Fruit fly (Drosophila melanogaster) whole organism, prepupa: ENCODE measurements around the gene CG33095.

Experiments used
- CG10631 ChIP-seq: fragments of 200-800 bp; sonication (Bioruptor generic); optimal IDR thresholded peaks from 2 replicates; lab custom pipeline; 2016; ENCODE audit warnings: missing biosample characterization, missing genetic modification characterization
- CG11294 ChIP-seq: fragments of 200-800 bp; sonication (Bioruptor generic); IDR thresholded peaks from 2 replicates; pipeline ENCODE4 v1.3.6; 2022; ENCODE audit warnings: missing biosample characterization, missing genetic modification characterization
- CG11762 ChIP-seq: fragments of 200-800 bp; sonication (Bioruptor generic); optimal IDR thresholded peaks from 3 replicates; lab custom pipeline; 2016; ENCODE audit warnings: missing biosample characterization, missing genetic modification characterization; ENCODE audit not compliant: insufficient read depth
- CG11902 ChIP-seq: fragments of 200-800 bp; sonication (Bioruptor generic); optimal IDR thresholded peaks from 3 replicates; lab custom pipeline; 2016; ENCODE audit warnings: missing biosample characterization, missing genetic modification characterization
- CG15336 ChIP-seq: fragments of 200-800 bp; sonication (Bioruptor generic); IDR thresholded peaks from 2 replicates; pipeline ENCODE4 v1.3.6; 2022; ENCODE audit warnings: missing biosample characterization, missing genetic modification characterization
- CG1621 ChIP-seq: fragments of 200-800 bp; sonication (Bioruptor generic); optimal IDR thresholded peaks from 3 replicates; lab custom pipeline; 2018; ENCODE audit warnings: missing biosample characterization, mild to moderate bottlenecking, missing genetic modification characterization
- CG16779 ChIP-seq: fragments of 200-800 bp; sonication (Bioruptor generic); optimal IDR thresholded peaks from 3 replicates; lab custom pipeline; 2017; ENCODE audit warnings: missing biosample characterization, mild to moderate bottlenecking, missing genetic modification characterization
- CG3032 ChIP-seq: fragments of 200-800 bp; optimal IDR thresholded peaks from 2 replicates; lab custom pipeline; 2019; ENCODE audit warnings: missing biosample characterization, mild to moderate bottlenecking, missing genetic modification characterization, moderate library complexity
- CG31627 ChIP-seq: fragments of 200-800 bp; sonication (Bioruptor generic); optimal IDR thresholded peaks from 3 replicates; lab custom pipeline; 2016; ENCODE audit warnings: missing biosample characterization, missing genetic modification characterization
- CG32006 ChIP-seq: fragments of 200-800 bp; sonication (Bioruptor generic); optimal IDR thresholded peaks from 3 replicates; lab custom pipeline; 2017; ENCODE audit warnings: missing biosample characterization, mild to moderate bottlenecking, missing genetic modification characterization
- CG34406 ChIP-seq: fragments of 200-800 bp; sonication (Bioruptor generic); optimal IDR thresholded peaks from 3 replicates; lab custom pipeline; 2016; ENCODE audit warnings: missing biosample characterization, missing genetic modification characterization
- CG4318 ChIP-seq: fragments of 200-800 bp; sonication (Bioruptor generic); optimal IDR thresholded peaks from 3 replicates; lab custom pipeline; 2017; ENCODE audit warnings: missing biosample characterization, mild to moderate bottlenecking, missing genetic modification characterization
- CG6163 ChIP-seq: fragments of 200-800 bp; sonication (Bioruptor generic); IDR thresholded peaks from 3 replicates; pipeline ENCODE4 v1.3.6; 2022; ENCODE audit warnings: missing biosample characterization, missing genetic modification characterization
- CG6276 ChIP-seq: fragments of 200-800 bp; sonication (Bioruptor generic); optimal IDR thresholded peaks from 2 replicates; lab custom pipeline; 2017; ENCODE audit warnings: missing biosample characterization, mild to moderate bottlenecking, missing genetic modification characterization
- CG6792 ChIP-seq: fragments of 200-800 bp; sonication (Bioruptor generic); optimal IDR thresholded peaks from 3 replicates; lab custom pipeline; 2016; ENCODE audit warnings: missing biosample characterization, missing genetic modification characterization
- CG6854 ChIP-seq: fragments of 200-800 bp; sonication (Bioruptor generic); optimal IDR thresholded peaks from 2 replicates; lab custom pipeline; 2017; ENCODE audit warnings: missing biosample characterization, mild to moderate bottlenecking, missing genetic modification characterization
- CG7368 ChIP-seq: fragments of 200-800 bp; sonication (Bioruptor generic); optimal IDR thresholded peaks from 3 replicates; lab custom pipeline; 2016; ENCODE audit warnings: missing biosample characterization, missing genetic modification characterization
- CG8119 ChIP-seq: fragments of 200-800 bp; sonication (Bioruptor generic); IDR thresholded peaks from 3 replicates; pipeline ENCODE4 v1.3.6; 2022; ENCODE audit warnings: missing biosample characterization, missing genetic modification characterization
- CG8319 ChIP-seq: fragments of 200-800 bp; sonication (Bioruptor generic); optimal IDR thresholded peaks from 3 replicates; lab custom pipeline; 2016; ENCODE audit warnings: missing biosample characterization, missing genetic modification characterization
- CG8632 ChIP-seq: fragments of 200-800 bp; sonication (Bioruptor generic); optimal IDR thresholded peaks from 3 replicates; lab custom pipeline; 2016; ENCODE audit warnings: missing biosample characterization, missing genetic modification characterization
- CG9139 ChIP-seq: fragments of 200-800 bp; sonication (Bioruptor generic); optimal IDR thresholded peaks from 3 replicates; lab custom pipeline; 2017; ENCODE audit warnings: missing biosample characterization, mild to moderate bottlenecking, missing genetic modification characterization
- Eip75B ChIP-seq: fragments of 200-800 bp; sonication (Bioruptor generic); optimal IDR thresholded peaks from 3 replicates; lab custom pipeline; 2016; ENCODE audit warnings: missing biosample characterization, missing genetic modification characterization
- Eip78C ChIP-seq: fragments of 200-800 bp; sonication (Bioruptor generic); peaks from one replicate; lab custom pipeline; 2016; ENCODE audit warnings: missing biosample characterization, missing genetic modification characterization
- Eip93F ChIP-seq: fragments of 200-800 bp; sonication (Bioruptor generic); optimal IDR thresholded peaks from 2 replicates; lab custom pipeline; 2016; ENCODE audit warnings: missing biosample characterization, mild to moderate bottlenecking, missing genetic modification characterization
- Gug ChIP-seq: fragments of 200-800 bp; sonication (Bioruptor generic); IDR thresholded peaks from 2 replicates; pipeline ENCODE4 v1.3.6; 2022; ENCODE audit warnings: missing biosample characterization, missing genetic modification characterization
- Hr38 ChIP-seq: sonication (Bioruptor generic); optimal IDR thresholded peaks from 2 replicates; lab custom pipeline; 2016; ENCODE audit warnings: missing biosample characterization, missing genetic modification characterization
- Hr4 ChIP-seq: fragments of 200-800 bp; sonication (Bioruptor generic); optimal IDR thresholded peaks from 3 replicates; lab custom pipeline; 2016; ENCODE audit warnings: missing biosample characterization, missing genetic modification characterization
- Lpt ChIP-seq: fragments of 200-800 bp; sonication (Bioruptor generic); optimal IDR thresholded peaks from 3 replicates; lab custom pipeline; 2016; ENCODE audit warnings: missing biosample characterization, missing genetic modification characterization
- OdsH ChIP-seq: fragments of 200-800 bp; sonication (Bioruptor generic); optimal IDR thresholded peaks from 3 replicates; lab custom pipeline; 2016; ENCODE audit warnings: missing biosample characterization, missing genetic modification characterization
- Sox14 ChIP-seq: fragments of 200-800 bp; sonication (Bioruptor generic); optimal IDR thresholded peaks from 3 replicates; lab custom pipeline; 2016; ENCODE audit warnings: missing biosample characterization, missing genetic modification characterization
- Sox15 ChIP-seq: fragments of 200-800 bp; sonication (Bioruptor generic); optimal IDR thresholded peaks from 3 replicates; lab custom pipeline; 2016; ENCODE audit warnings: missing biosample characterization, missing genetic modification characterization
- achi ChIP-seq: fragments of 200-800 bp; sonication (Bioruptor generic); optimal IDR thresholded peaks from 3 replicates; lab custom pipeline; 2016; ENCODE audit warnings: missing biosample characterization, missing genetic modification characterization
- cyc ChIP-seq: fragments of 200-800 bp; sonication (Bioruptor generic); optimal IDR thresholded peaks from 3 replicates; lab custom pipeline; 2016; ENCODE audit warnings: missing biosample characterization, missing genetic modification characterization
- dac ChIP-seq: fragments of 200-800 bp; sonication (Bioruptor generic); optimal IDR thresholded peaks from 2 replicates; lab custom pipeline; 2017; ENCODE audit warnings: missing biosample characterization, mild to moderate bottlenecking, missing genetic modification characterization
- eg ChIP-seq: fragments of 200-800 bp; sonication (Bioruptor generic); IDR thresholded peaks from 3 replicates; pipeline ENCODE4 v1.3.6; 2022; ENCODE audit warnings: missing biosample characterization, missing genetic modification characterization
- fd59A ChIP-seq: fragments of 200-800 bp; sonication (Bioruptor generic); optimal IDR thresholded peaks from 2 replicates; lab custom pipeline; 2017; ENCODE audit warnings: missing biosample characterization, mild to moderate bottlenecking, missing genetic modification characterization, missing genetic modification reagents
- fd85E ChIP-seq: fragments of 200-800 bp; sonication (Bioruptor generic); optimal IDR thresholded peaks from 3 replicates; lab custom pipeline; 2016; ENCODE audit warnings: missing biosample characterization, missing genetic modification characterization
- fkh ChIP-seq: fragments of 200-800 bp; sonication (Bioruptor generic); optimal IDR thresholded peaks from 3 replicates; lab custom pipeline; 2017; ENCODE audit warnings: missing biosample characterization, mild to moderate bottlenecking, missing genetic modification characterization, moderate library complexity
- lz ChIP-seq: fragments of 200-800 bp; sonication (Bioruptor generic); optimal IDR thresholded peaks from 3 replicates; lab custom pipeline; 2016; ENCODE audit warnings: missing biosample characterization, missing genetic modification characterization
- net ChIP-seq: fragments of 200-800 bp; sonication (Bioruptor generic); optimal IDR thresholded peaks from 3 replicates; lab custom pipeline; 2016; ENCODE audit warnings: missing biosample characterization, missing genetic modification characterization
- pdm3 ChIP-seq: fragments of 200-800 bp; sonication (Bioruptor generic); optimal IDR thresholded peaks from 3 replicates; lab custom pipeline; 2016; ENCODE audit warnings: missing biosample characterization, missing genetic modification characterization
- salr ChIP-seq, 2 experiments: fragments of 200-800 bp; sonication (Bioruptor generic); optimal IDR thresholded peaks; 3 replicates each; lab custom pipeline; 2016 to 2018; ENCODE audit warnings: missing biosample characterization in 2 of 2, missing genetic modification characterization in 2 of 2, mild to moderate bottlenecking in 1 of 2
- ss ChIP-seq, 2 experiments: fragments of 200-800 bp; sonication (Bioruptor generic); optimal IDR thresholded peaks; 2 replicates in 1 of 2; 3 replicates in 1 of 2; lab custom pipeline; 2017 to 2018; ENCODE audit warnings: mild to moderate bottlenecking in 2 of 2, missing biosample characterization in 2 of 2, missing genetic modification characterization in 2 of 2, moderate library complexity in 1 of 2
- svp ChIP-seq: fragments of 200-800 bp; sonication (Bioruptor generic); peaks from one replicate; lab custom pipeline; 2016; ENCODE audit warnings: missing biosample characterization, missing genetic modification characterization
- topi ChIP-seq: fragments of 200-800 bp; sonication (Bioruptor generic); optimal IDR thresholded peaks from 3 replicates; lab custom pipeline; 2016; ENCODE audit warnings: missing biosample characterization, missing genetic modification characterization

CG33095 gene

DNA sequence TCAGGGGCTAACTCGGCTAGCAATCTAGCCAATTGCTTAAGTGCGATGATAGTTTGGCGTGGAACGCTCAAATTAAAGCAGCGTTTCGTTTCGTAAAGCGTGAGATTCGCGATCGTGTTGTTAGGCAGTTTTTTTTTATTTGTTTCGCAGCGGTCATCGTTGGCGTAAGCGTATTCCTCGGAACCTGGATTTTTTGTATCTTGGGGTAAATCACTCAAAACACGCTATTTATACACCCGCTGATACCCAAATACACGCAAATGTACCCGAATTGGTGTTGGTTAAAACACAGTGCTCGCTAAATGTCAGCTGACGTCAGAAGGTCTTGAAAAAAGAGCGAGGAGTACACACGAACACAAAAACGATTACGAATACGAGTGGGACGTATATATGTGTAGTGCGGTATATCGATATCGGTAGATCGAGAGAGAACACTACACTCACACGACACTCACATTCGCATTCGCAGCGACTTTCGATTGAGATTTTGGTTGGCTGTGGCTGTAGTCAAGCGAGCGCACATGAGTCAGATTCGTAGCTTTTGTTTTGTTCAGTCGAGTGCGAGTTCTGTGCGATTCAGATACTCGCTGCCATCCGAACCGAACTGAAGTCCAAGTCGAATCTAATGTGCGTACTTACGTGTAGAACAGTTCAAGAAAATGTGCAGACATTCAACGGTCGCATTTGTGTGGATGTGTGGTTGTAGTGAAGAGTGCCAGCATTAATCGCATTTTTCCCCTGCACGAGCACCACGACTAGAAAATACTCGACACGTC lies 47.5 kb upstream of the CG33095 start (continued):
- TF ChIP-seq svp (GFP tag; lab: Kevin White, UChicago) = no peak
- no peak for TF ChIP-seq dac (GFP tag; lab: Kevin White, UChicago)
- no peak for TF ChIP-seq eg
- no peak for TF ChIP-seq pdm3 (GFP tag; lab: Kevin White, UChicago)
- no peak for TF ChIP-seq CG9139 (GFP tag; lab: Kevin White, UChicago)
- no peak for TF ChIP-seq CG10631 (GFP tag; lab: Kevin White, UChicago)
- no peak for TF ChIP-seq CG11762 (GFP tag; lab: Kevin White, UChicago)
- peak; percentile 79 for TF ChIP-seq fd85E (GFP tag; lab: Kevin White, UChicago)
- TF ChIP-seq CG6792 = no peak
- no peak for TF ChIP-seq Hr38 (GFP tag; lab: Kevin White, UChicago)
- no peak for TF ChIP-seq CG16779 (tag; lab: Kevin White, UChicago)
- TF ChIP-seq ss (GFP tag; optimal IDR thresholded peaks at IDR 0.05; lab: Kevin White, UChicago) = peak; percentile 71 to 75
- TF ChIP-seq cyc (GFP tag; lab: Kevin White, UChicago) = no peak
- peak; percentile 5 for TF ChIP-seq CG7368
- no peak for TF ChIP-seq CG3032 (tag; lab: Kevin White, UChicago)
- no peak for TF ChIP-seq Sox15
- no peak for TF ChIP-seq net (GFP tag; lab: Kevin White, UChicago)
- peak; percentile 47 for TF ChIP-seq Sox14 (GFP tag; lab: Kevin White, UChicago)
- peak; percentile 69 for TF ChIP-seq Lpt (GFP tag; lab: Kevin White, UChicago)
- TF ChIP-seq CG8632 = no peak
- peak; percentile 16 for TF ChIP-seq Eip75B (GFP tag; lab: Kevin White, UChicago)
- TF ChIP-seq CG11902 (GFP tag; lab: Kevin White, UChicago) = no peak
- peak; percentile 66 for TF ChIP-seq CG6854
- no peak for TF ChIP-seq fd59A
- TF ChIP-seq, all 60 proteins: peak for 21

DNA sequence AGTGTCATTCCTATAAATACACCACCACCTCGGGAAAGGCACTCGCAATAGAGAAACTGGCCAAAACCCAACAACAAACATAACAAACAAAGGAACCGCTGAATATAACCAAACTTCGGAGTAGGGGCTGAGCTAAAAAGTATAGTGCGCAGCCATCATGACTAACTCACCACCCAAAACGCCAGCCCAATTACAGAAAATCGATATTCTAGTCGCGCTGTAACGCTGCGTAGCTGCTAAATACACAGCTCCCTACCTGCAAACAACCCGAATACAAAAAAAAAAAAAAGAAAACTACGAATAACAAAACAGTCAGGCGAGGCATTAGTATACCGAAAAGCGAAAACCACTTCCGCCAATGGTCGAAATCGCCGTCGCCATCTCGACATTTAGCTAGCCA lies 46.8 kb upstream of the CG33095 start:
- no peak for TF ChIP-seq CG8319 (GFP tag; lab: Kevin White, UChicago)
- TF ChIP-seq CG3032 (tag; lab: Kevin White, UChicago) = no peak
- TF ChIP-seq fkh (GFP tag; lab: Kevin White, UChicago) = peak; percentile 0
- TF ChIP-seq CG15336 (GFP tag; lab: Robert Waterston, UW) = no peak
- no peak for TF ChIP-seq Lpt (GFP tag; lab: Kevin White, UChicago)

DNA sequence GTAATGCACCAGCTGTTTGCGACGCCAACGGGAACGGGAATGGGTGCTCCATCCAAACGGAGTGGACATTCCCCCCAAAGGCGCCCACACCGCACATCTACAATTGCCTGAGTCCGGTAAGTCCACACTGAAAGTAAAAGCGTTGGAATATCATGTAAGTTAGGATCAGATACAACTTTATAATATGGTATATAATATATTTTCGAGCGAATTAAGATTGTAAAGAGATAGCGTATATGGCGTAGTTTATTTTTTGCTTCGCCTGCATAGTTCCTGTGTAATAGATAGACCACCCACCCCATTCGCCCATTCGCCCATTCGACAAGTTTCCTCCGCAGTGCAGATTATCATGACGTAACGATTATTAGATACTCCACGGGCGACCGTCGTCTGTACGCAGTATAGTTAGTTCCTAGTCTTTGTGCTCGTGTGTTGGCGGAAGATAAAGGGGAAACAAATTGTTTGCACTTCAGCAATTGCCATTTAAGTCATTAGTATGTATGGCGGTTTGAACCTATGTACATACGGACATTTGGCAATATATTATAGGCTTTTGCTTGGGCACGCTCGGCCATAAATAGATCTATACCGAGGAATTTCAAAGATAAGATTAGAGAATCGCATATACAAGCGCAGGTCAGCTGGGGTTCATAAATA lies 45.9 kb upstream of the CG33095 start:
- TF ChIP-seq Sox14 (GFP tag; lab: Kevin White, UChicago) (peak; percentile 31), CG32006 (GFP tag; lab: Kevin White, UChicago) (no peak), dac (GFP tag; lab: Kevin White, UChicago) (peak; percentile 4), salr (GFP tag; optimal IDR thresholded peaks at IDR 0.05; lab: Kevin White, UChicago) (peak in 1 of 2 experiments; percentile 39), OdsH (GFP tag; lab: Kevin White, UChicago) (peak; percentile 48), Eip78C (GFP tag; lab: Kevin White, UChicago) (peak; percentile 81), CG31627 (GFP tag; lab: Kevin White, UChicago) (no peak), lz (GFP tag; lab: Kevin White, UChicago) (no peak), CG4318 (no peak), CG6276 (GFP tag; lab: Kevin White, UChicago) (peak; percentile 68), Gug (GFP tag; lab: Robert Waterston, UW) (no peak), achi (GFP tag; lab: Kevin White, UChicago) (peak; percentile 30), CG11294 (peak; percentile 7; the same call in 1 of the 2 replicates), CG15336 (GFP tag; lab: Robert Waterston, UW) (peak; percentile 86), CG16779 (tag; lab: Kevin White, UChicago) (peak; percentile 25), Lpt (GFP tag; lab: Kevin White, UChicago) (peak; percentile 64), CG8119 (peak; percentile 78; the same call in 2 of the 3 replicates), fd59A (no peak), Hr4 (GFP tag; lab: Kevin White, UChicago) (peak; percentile 81), topi (GFP tag; lab: Kevin White, UChicago) (no peak), CG1621 (tag; lab: Kevin White, UChicago) (no peak), CG10631 (GFP tag; lab: Kevin White, UChicago) (peak; percentile 24), pdm3 (GFP tag; lab: Kevin White, UChicago) (peak; percentile 52), CG34406 (no peak), Eip93F (GFP tag; lab: Kevin White, UChicago) (no peak), svp (GFP tag; lab: Kevin White, UChicago) (no peak), Hr38 (GFP tag; lab: Kevin White, UChicago) (no peak), CG6163 (GFP tag; lab: Robert Waterston, UW) (peak; percentile 68; the same call in 2 of the 3 replicates)
